Fruit fly (Drosophila melanogaster): ENCODE measurements around the gene eys.

The eys gene

dm6 chr2L:2365655-2366214 lies 54.3 kb downstream of the eys start (continued):
- TF ChIP-seq dsx (GFP tag; optimal IDR thresholded peaks at IDR 0.05; ENCODE audit: poor library complexity, severe bottlenecking), result no peak
- TF ChIP-seq CG31627 (GFP tag; optimal IDR thresholded peaks at IDR 0.05), result peak; percentile 34
- TF ChIP-seq CG32006 (GFP tag; optimal IDR thresholded peaks at IDR 0.05), result peak; percentile 42
- peak; percentile 22 for TF ChIP-seq Smox (GFP tag; optimal IDR thresholded peaks at IDR 0.05)
- no peak for TF ChIP-seq CG7368 (GFP tag; optimal IDR thresholded peaks at IDR 0.05)
- TF ChIP-seq CG4318 (GFP tag; optimal IDR thresholded peaks at IDR 0.05), result no peak
- no peak for TF ChIP-seq Hr38 (GFP tag; optimal IDR thresholded peaks at IDR 0.05)
- no peak for TF ChIP-seq Eip75B (GFP tag; optimal IDR thresholded peaks at IDR 0.05)

- TF ChIP-seq svp (GFP tag), result peak; percentile 98
- no peak for TF ChIP-seq fkh (GFP tag; optimal IDR thresholded peaks at IDR 0.05)
- 0 out of 3 replicates have a peak, but pooled peaks have one; percentile 13 for TF ChIP-seq CG6163 (GFP tag; IDR thresholded peaks at IDR 0.05)
These were observed 58.9 kb downstream of the eys start for dm6 chr2L:2370352-2370751.

DNA sequence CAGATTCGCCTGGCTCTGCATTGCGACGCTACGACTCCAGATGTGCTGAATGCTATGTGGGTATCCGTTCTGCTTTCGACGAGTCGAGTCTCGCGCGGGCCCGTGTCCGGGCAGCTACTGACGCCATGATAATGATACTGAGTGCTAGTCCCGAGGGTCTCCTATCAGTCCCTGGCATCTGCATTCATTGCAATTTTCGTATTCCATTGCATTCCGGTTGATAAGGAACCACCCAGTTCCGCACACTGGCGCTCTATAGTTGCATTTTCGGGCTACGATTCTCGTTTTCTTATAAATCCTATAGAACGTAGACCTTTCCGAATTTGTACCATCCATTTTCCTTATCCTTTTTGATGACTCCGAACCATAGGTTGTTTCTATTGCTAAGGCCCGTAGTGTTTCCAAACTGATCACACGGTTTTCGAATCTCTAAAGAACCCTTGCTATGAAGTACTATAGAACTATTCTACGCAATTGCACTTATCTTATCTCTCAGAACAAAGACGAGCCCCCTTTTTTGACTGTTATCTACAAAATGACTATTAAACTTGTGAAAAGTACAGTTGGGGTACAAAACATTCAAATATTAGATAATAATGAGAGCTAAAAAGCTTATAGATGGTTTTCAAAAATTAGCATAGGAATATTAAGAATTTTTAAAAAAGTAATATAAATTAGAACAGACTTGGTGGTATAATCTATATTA lies 60.1 kb downstream of the eys start, which contains the start of gene CG3597:
Gene CG3597 (minus strand): TSS at position 119 of the 706 bp plus-strand sequence.
- TF ChIP-seq esn (GFP tag; optimal IDR thresholded peaks at IDR 0.05) (no peak), svp (GFP tag) (peak; percentile 73)

- TF ChIP-seq Sox15 (GFP tag; optimal IDR thresholded peaks at IDR 0.05) (no peak), vri (GFP tag; optimal IDR thresholded peaks at IDR 0.05) (peak; percentile 29), spab (GFP tag; optimal IDR thresholded peaks at IDR 0.05) (no peak)
These were observed 60.6 kb downstream of the eys start for dm6 chr2L:2372112-2372449.

dm6 chr2L:2373818-2374746 lies 62.6 kb downstream of the eys start, which contains the start of the genes CG3609 and CG15390:
Gene CG3609, minus strand, starts transcription at chr2L:2374627.
Gene CG15390, plus strand, starts transcription at chr2L:2374713.
- peak; percentile 66 for TF ChIP-seq CG10669 (GFP tag; optimal IDR thresholded peaks at IDR 0.05)
- TF ChIP-seq CG8632 (GFP tag; optimal IDR thresholded peaks at IDR 0.05), result peak; percentile 54
- TF ChIP-seq CG6854 (GFP tag; optimal IDR thresholded peaks at IDR 0.05), result peak; percentile 9
- peak; percentile 80 for TF ChIP-seq Smox (GFP tag; optimal IDR thresholded peaks at IDR 0.05)
- TF ChIP-seq CG32006 (GFP tag; optimal IDR thresholded peaks at IDR 0.05), result peak; percentile 57
- TF ChIP-seq CG31627 (GFP tag; optimal IDR thresholded peaks at IDR 0.05), result peak; percentile 83
- peak; percentile 78 for TF ChIP-seq Eip75B (GFP tag; optimal IDR thresholded peaks at IDR 0.05)
- TF ChIP-seq Blimp-1 (GFP tag; optimal IDR thresholded peaks at IDR 0.05), result peak; percentile 24
- TF ChIP-seq CG6276 (GFP tag; optimal IDR thresholded peaks at IDR 0.05), result peak; percentile 81
- peak; percentile 58; the same call in 1 of the 2 replicates for TF ChIP-seq CG11294 (GFP tag; IDR thresholded peaks at IDR 0.05)
- TF ChIP-seq CG8119 (GFP tag; IDR thresholded peaks at IDR 0.05), result peak; percentile 75
- TF ChIP-seq CG3032 (tag; optimal IDR thresholded peaks at IDR 0.05), result peak; percentile 41
- TF ChIP-seq CG16779 (tag; optimal IDR thresholded peaks at IDR 0.05), result peak; percentile 80
- TF ChIP-seq salr (GFP tag; optimal IDR thresholded peaks at IDR 0.05), result peak; percentile 73 to 76
- peak; percentile 86 for TF ChIP-seq esn (GFP tag; optimal IDR thresholded peaks at IDR 0.05)
- TF ChIP-seq CG11762 (GFP tag; optimal IDR thresholded peaks at IDR 0.05; ENCODE audit: insufficient read depth), result no peak
- peak; percentile 43 for TF ChIP-seq CG8319 (GFP tag; optimal IDR thresholded peaks at IDR 0.05)
- TF ChIP-seq ss (GFP tag; optimal IDR thresholded peaks at IDR 0.05), result peak; percentile 81 to 87
- TF ChIP-seq Sox14 (GFP tag; optimal IDR thresholded peaks at IDR 0.05), result peak; percentile 91
- peak; percentile 55 for TF ChIP-seq fd59A (GFP tag; optimal IDR thresholded peaks at IDR 0.05)
- TF ChIP-seq CG6792 (GFP tag; optimal IDR thresholded peaks at IDR 0.05), result peak; percentile 65
- peak; percentile 84 for TF ChIP-seq Met (GFP tag; optimal IDR thresholded peaks at IDR 0.05)
- no peak for TF ChIP-seq fd85E (GFP tag; optimal IDR thresholded peaks at IDR 0.05)
- TF ChIP-seq Hr38 (GFP tag; optimal IDR thresholded peaks at IDR 0.05), result peak; percentile 76
- TF ChIP-seq CG10631 (GFP tag; optimal IDR thresholded peaks at IDR 0.05), result peak; percentile 65
- TF ChIP-seq CG15336 (GFP tag; IDR thresholded peaks at IDR 0.05), result peak; percentile 78
- TF ChIP-seq Hr39 (GFP tag; optimal IDR thresholded peaks at IDR 0.05), result peak; percentile 83
- TF ChIP-seq CG1621 (tag; optimal IDR thresholded peaks at IDR 0.05), result peak; percentile 79
- TF ChIP-seq Sox15 (GFP tag; optimal IDR thresholded peaks at IDR 0.05), result peak; percentile 14
- TF ChIP-seq Lpt (GFP tag; optimal IDR thresholded peaks at IDR 0.05), result peak; percentile 66
